Fruit fly (Drosophila melanogaster): ENCODE data around the gene Ggt-1.

Ggt-1 gene

dm6 chrX:18550726-18551125 lies 38.4 kb upstream of the Ggt-1 start:
- TF ChIP-seq CG11504 (tag; optimal IDR thresholded peaks at IDR 0.05) (peak; percentile 92), CrebB (tag; optimal IDR thresholded peaks at IDR 0.05) (no peak), crol (GFP tag; IDR thresholded peaks at IDR 0.05) (0 out of 2 replicates have a peak, but pooled peaks have one; percentile 51), fd96Cb (tag; optimal IDR thresholded peaks at IDR 0.05) (no peak)

- TF ChIP-seq gfzf (GFP tag; optimal IDR thresholded peaks at IDR 0.05) = no peak
- no peak for TF ChIP-seq B-H2 (GFP tag; optimal IDR thresholded peaks at IDR 0.05)
- TF ChIP-seq ci (GFP tag; IDR thresholded peaks at IDR 0.05) = 0 out of 3 replicates have a peak, but pooled peaks have one; percentile 23
- no peak for TF ChIP-seq CG3163 (GFP tag; optimal IDR thresholded peaks at IDR 0.05)
- TF ChIP-seq sens (GFP tag) = peak; percentile 47
- TF ChIP-seq sqz (GFP tag; optimal IDR thresholded peaks at IDR 0.05) = peak; percentile 19
- 0 out of 3 replicates have a peak, but pooled peaks have one; percentile 15 for TF ChIP-seq sr (GFP tag; IDR thresholded peaks at IDR 0.05)
- peak; percentile 99 for TF ChIP-seq CG17829 (tag; optimal IDR thresholded peaks at IDR 0.05)
- peak; percentile 10 for TF ChIP-seq CG10543 (GFP tag; optimal IDR thresholded peaks at IDR 0.05)
- peak; percentile 7 for TF ChIP-seq nerfin-1 (tag; optimal IDR thresholded peaks at IDR 0.05)
- peak; percentile 31 for TF ChIP-seq run (tag; optimal IDR thresholded peaks at IDR 0.05)
- peak; percentile 66 for TF ChIP-seq Med (GFP tag)
- no peak for TF ChIP-seq btn (GFP tag; optimal IDR thresholded peaks at IDR 0.05)
- peak; percentile 1 for TF ChIP-seq CG11504 (tag; optimal IDR thresholded peaks at IDR 0.05)
- peak; percentile 20 for TF ChIP-seq CG2678 (tag; optimal IDR thresholded peaks at IDR 0.05)
- TF ChIP-seq row (GFP tag; IDR thresholded peaks at IDR 0.05) = no peak
- TF ChIP-seq maf-S (GFP tag; optimal IDR thresholded peaks at IDR 0.05) = no peak
- 0 out of 3 replicates have a peak, but pooled peaks have one; percentile 42 for TF ChIP-seq ken (GFP tag; IDR thresholded peaks at IDR 0.05)
- TF ChIP-seq Optix (GFP tag; IDR thresholded peaks at IDR 0.05) = no peak
- no peak for TF ChIP-seq CG10321 (GFP tag; IDR thresholded peaks at IDR 0.05)
- TF ChIP-seq Abd-B (GFP tag; optimal IDR thresholded peaks at IDR 0.05) = peak; percentile 50
- TF ChIP-seq CG6654 (GFP tag; optimal IDR thresholded peaks at IDR 0.05) = no peak
- 0 out of 2 replicates have a peak, but pooled peaks have one; percentile 26 for TF ChIP-seq ara (GFP tag; IDR thresholded peaks at IDR 0.05)
- TF ChIP-seq Pdp1 (GFP tag; optimal IDR thresholded peaks at IDR 0.05) = peak in 1 of 2 experiments; percentile 36
- TF ChIP-seq sd (tag; optimal IDR thresholded peaks at IDR 0.05) = peak; percentile 32
Observed at dm6 chrX:18547707-18548106, 35.4 kb upstream of the Ggt-1 start.

dm6 chrX:18546785-18547184 lies 34.5 kb upstream of the Ggt-1 start:
- TF ChIP-seq az2 (GFP tag; optimal IDR thresholded peaks at IDR 0.05) = peak; percentile 68
- TF ChIP-seq org-1 (GFP tag; optimal IDR thresholded peaks at IDR 0.05) = peak; percentile 61
- TF ChIP-seq dpn (GFP tag; optimal IDR thresholded peaks at IDR 0.05) = peak; percentile 83 to 84
- peak; percentile 59 for TF ChIP-seq CG15514 (GFP tag; optimal IDR thresholded peaks at IDR 0.05)
- peak; percentile 61 for TF ChIP-seq Dad (GFP tag; optimal IDR thresholded peaks at IDR 0.05)
- no peak for TF ChIP-seq CG4617 (GFP tag; optimal IDR thresholded peaks at IDR 0.05; ENCODE audit: borderline replicate concordance)
- TF ChIP-seq Dfd (GFP tag; optimal IDR thresholded peaks at IDR 0.05) = no peak
- peak; percentile 67 for TF ChIP-seq so (GFP tag; IDR thresholded peaks at IDR 0.05)
- no peak for TF ChIP-seq hth (optimal IDR thresholded peaks at IDR 0.05)
- peak; percentile 54 for TF ChIP-seq Chrac-16 (GFP tag; optimal IDR thresholded peaks at IDR 0.05)
- TF ChIP-seq Antp (GFP tag; optimal IDR thresholded peaks at IDR 0.05) = peak; percentile 70
- TF ChIP-seq CG17385 (GFP tag; optimal IDR thresholded peaks at IDR 0.05) = peak; percentile 61
- peak; percentile 52 for TF ChIP-seq B-H2 (GFP tag; optimal IDR thresholded peaks at IDR 0.05)
- no peak for TF ChIP-seq CG10431 (GFP tag; optimal IDR thresholded peaks at IDR 0.05)
- peak; percentile 72 for TF ChIP-seq phol (tag; optimal IDR thresholded peaks at IDR 0.05)
- peak; percentile 81 for TF ChIP-seq Xbp1 (GFP tag; optimal IDR thresholded peaks at IDR 0.05)
- peak; percentile 25 for TF ChIP-seq exex (tag; optimal IDR thresholded peaks at IDR 0.05)
- TF ChIP-seq TFAM (GFP tag; optimal IDR thresholded peaks at IDR 0.05) = no peak
- peak; percentile 68 for TF ChIP-seq Dek (tag; optimal IDR thresholded peaks at IDR 0.05)
- peak; percentile 64 for TF ChIP-seq CG1233 (GFP tag; optimal IDR thresholded peaks at IDR 0.05)
- peak; percentile 87 for TF ChIP-seq CG15269 (tag; optimal IDR thresholded peaks at IDR 0.05)
- TF ChIP-seq CG7963 (GFP tag; IDR thresholded peaks at IDR 0.05; ENCODE audit: partially characterized antibody) = no peak

Data from whole organism, embryonic.